Worm (Caenorhabditis elegans): ENCODE data around the gene srg-59.
A peak's percentile ranks its signal among the peaks of the same experiment; 100 is the strongest.

Gene srg-59

DNA sequence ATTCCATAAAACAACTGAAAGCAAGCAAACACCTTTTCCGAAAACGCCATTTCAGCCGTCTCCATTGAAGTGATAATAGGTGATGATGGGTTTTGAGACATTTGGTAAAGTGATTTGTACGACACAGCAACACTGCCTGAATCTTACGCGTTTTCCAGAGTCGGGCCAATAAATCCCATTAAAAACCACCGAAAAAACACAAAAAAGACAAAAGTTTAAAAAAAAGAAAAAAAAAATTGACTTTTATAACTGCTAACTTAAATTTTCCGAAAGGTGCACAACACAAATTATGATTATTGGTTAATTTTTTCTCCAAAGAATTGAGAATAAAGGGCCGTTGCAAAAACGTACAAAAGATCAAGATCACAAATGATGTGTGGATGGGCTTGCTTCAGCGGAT, 9.2 kb upstream of the srg-59 start, which contains the start of gene srg-57:
Gene srg-57, minus strand, starts transcription at position 101 of the 400 bp plus-strand sequence.
- TF ChIP-seq ztf-11 (tag; optimal IDR thresholded peaks at IDR 0.05): no peak
- no peak for TF ChIP-seq nhr-77 (tag; optimal IDR thresholded peaks at IDR 0.05)
- no peak for TF ChIP-seq lin-11 (tag; optimal IDR thresholded peaks at IDR 0.05)
- TF ChIP-seq nhr-25 (tag; optimal IDR thresholded peaks at IDR 0.05): no peak
- no peak for TF ChIP-seq mab-5 (tag; optimal IDR thresholded peaks at IDR 0.05)
- TF ChIP-seq sma-9 (GFP tag; optimal IDR thresholded peaks at IDR 0.05): no peak
- TF ChIP-seq sma-9 (tag; optimal IDR thresholded peaks at IDR 0.05): no peak
- TF ChIP-seq alr-1 (tag; optimal IDR thresholded peaks at IDR 0.05): no peak
- TF ChIP-seq peb-1 (tag; optimal IDR thresholded peaks at IDR 0.05): no peak
- TF ChIP-seq dmd-4 (tag; optimal IDR thresholded peaks at IDR 0.05): no peak
- TF ChIP-seq nhr-129 (tag; optimal IDR thresholded peaks at IDR 0.05): no peak
- no peak for TF ChIP-seq unc-39 (tag; optimal IDR thresholded peaks at IDR 0.05)
- no peak for TF ChIP-seq nhr-11 (tag; optimal IDR thresholded peaks at IDR 0.05)
- TF ChIP-seq mbf-1 (tag; optimal IDR thresholded peaks at IDR 0.05): no peak
- no peak for TF ChIP-seq ztf-1 (GFP tag; conservative IDR thresholded peaks at IDR 0.05)
- no peak for TF ChIP-seq ZK546.5 (tag; optimal IDR thresholded peaks at IDR 0.05)
- TF ChIP-seq zag-1 (tag; optimal IDR thresholded peaks at IDR 0.05): no peak
- no peak for TF ChIP-seq aly-2 (tag; optimal IDR thresholded peaks at IDR 0.05)
- no peak for TF ChIP-seq ama-1 (optimal IDR thresholded peaks at IDR 0.05)
- no peak for TF ChIP-seq ceh-16 (tag; optimal IDR thresholded peaks at IDR 0.05)

ce11 chrV:2730784-2731480, 5.8 kb upstream of the srg-59 start, which contains the start of gene dod-3:
dod-3 (minus strand) TSS chrV:2731098.
- TF ChIP-seq aly-2 (tag; optimal IDR thresholded peaks at IDR 0.05): no peak
- TF ChIP-seq F13H6.1 (tag; optimal IDR thresholded peaks at IDR 0.05): peak; percentile 57
- TF ChIP-seq nhr-11 (tag; optimal IDR thresholded peaks at IDR 0.05): no peak
- TF ChIP-seq R02D3.7 (tag; optimal IDR thresholded peaks at IDR 0.05): no peak
- TF ChIP-seq ZK546.5 (tag; optimal IDR thresholded peaks at IDR 0.05): no peak

- TF ChIP-seq sma-9 (GFP tag; optimal IDR thresholded peaks at IDR 0.05) (no peak), sma-9 (tag; optimal IDR thresholded peaks at IDR 0.05) (no peak), nhr-129 (tag; optimal IDR thresholded peaks at IDR 0.05) (no peak), blmp-1 (tag; optimal IDR thresholded peaks at IDR 0.05; ENCODE audit: insufficient read depth) (no peak), nhr-11 (tag; optimal IDR thresholded peaks at IDR 0.05) (no peak), ceh-16 (tag; optimal IDR thresholded peaks at IDR 0.05) (no peak), skn-1 (tag; optimal IDR thresholded peaks at IDR 0.05) (no peak), unc-62 (GFP tag; optimal IDR thresholded peaks at IDR 0.05) (no peak), ama-1 (optimal IDR thresholded peaks at IDR 0.05) (no peak), gmeb-1 (tag; optimal IDR thresholded peaks at IDR 0.05) (no peak)
Measured at ce11 chrV:2728236-2728635, 3.1 kb upstream of the srg-59 start, which contains the start of gene str-33. str-33 (plus strand) TSS chrV:2728536.

DNA sequence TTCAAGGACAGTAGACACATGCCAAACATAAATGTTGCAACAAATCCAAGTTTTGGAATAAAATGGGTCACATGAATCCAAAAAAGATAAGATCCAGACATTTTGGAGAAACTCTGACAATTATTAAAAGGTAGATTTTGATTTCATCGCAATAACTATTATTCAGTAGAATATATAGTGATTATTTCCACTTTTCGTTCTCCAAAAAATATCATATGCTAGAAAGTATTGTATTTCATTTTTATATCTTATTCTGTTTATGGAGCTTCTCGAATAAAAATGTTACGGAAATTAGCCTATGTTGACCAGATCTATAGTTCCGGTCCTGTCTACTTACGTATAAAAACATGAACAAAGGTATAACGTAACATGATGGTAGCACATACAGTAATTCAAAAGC, 2.0 kb upstream of the srg-59 start, which contains the start of gene str-13:
Gene str-13, minus strand, starts transcription at position 101 of the 400 bp plus-strand sequence.
- TF ChIP-seq fos-1 (tag; optimal IDR thresholded peaks at IDR 0.05): no peak
- TF ChIP-seq lin-11 (tag; optimal IDR thresholded peaks at IDR 0.05): no peak
- TF ChIP-seq alr-1 (tag; optimal IDR thresholded peaks at IDR 0.05): no peak
- no peak for TF ChIP-seq sem-4 (tag; optimal IDR thresholded peaks at IDR 0.05)
- no peak for TF ChIP-seq mdl-1 (tag; optimal IDR thresholded peaks at IDR 0.05)
- no peak for TF ChIP-seq ceh-16 (tag; optimal IDR thresholded peaks at IDR 0.05)
- TF ChIP-seq lsy-2 (tag; optimal IDR thresholded peaks at IDR 0.05): no peak
- no peak for TF ChIP-seq zag-1 (tag; optimal IDR thresholded peaks at IDR 0.05)
- no peak for TF ChIP-seq nhr-77 (tag; optimal IDR thresholded peaks at IDR 0.05)
- TF ChIP-seq lin-39 (tag; optimal IDR thresholded peaks at IDR 0.05): no peak
- no peak for TF ChIP-seq nhr-25 (tag; optimal IDR thresholded peaks at IDR 0.05)
- TF ChIP-seq nhr-21 (tag; optimal IDR thresholded peaks at IDR 0.05): no peak
- no peak for TF ChIP-seq ztf-4 (tag; optimal IDR thresholded peaks at IDR 0.05)
- TF ChIP-seq crh-2 (tag; optimal IDR thresholded peaks at IDR 0.05): no peak
- TF ChIP-seq nhr-6 (tag; optimal IDR thresholded peaks at IDR 0.05): no peak
- TF ChIP-seq peb-1 (tag; optimal IDR thresholded peaks at IDR 0.05): no peak
- no peak for TF ChIP-seq ama-1 (optimal IDR thresholded peaks at IDR 0.05)
- TF ChIP-seq egl-27 (tag; optimal IDR thresholded peaks at IDR 0.05): no peak
